Worm (Caenorhabditis elegans) whole organism, young adult: ENCODE results near the gene Y43F8C.15.

Experiments used
- Y56A3A.18 ChIP-seq: fragments of 200-800 bp; sonication (Bioruptor generic); IDR thresholded peaks from 2 replicates; pipeline ENCODE4 v1.3.6; 2022; ENCODE audit warnings: missing genetic modification reagents, missing genetic modification characterization, missing compliant biosample characterization
- ama-1 ChIP-seq, 3 experiments: fragments of 150-350 bp in 1 of 3; sonication (generic microtip) in 2 of 3; optimal IDR thresholded peaks; 2 replicates each; lab custom pipeline; 2014 to 2018; ENCODE audit warnings: missing biosample characterization in 2 of 3, missing genetic modification characterization in 2 of 3, missing genetic modification reagents in 2 of 3
- lsl-1 ChIP-seq: fragments of 200-800 bp; sonication (Bioruptor generic); optimal IDR thresholded peaks from 2 replicates; lab custom pipeline; 2018; ENCODE audit warnings: mild to moderate bottlenecking, missing genetic modification characterization, moderate library complexity, missing compliant biosample characterization

- no peak for TF ChIP-seq ama-1 (optimal IDR thresholded peaks at IDR 0.05; lab: Kevin White, UChicago)
- no peak for TF ChIP-seq ama-1 (GFP tag; optimal IDR thresholded peaks at IDR 0.05; lab: Kevin White, UChicago)
- no peak for TF ChIP-seq lsl-1 (GFP tag; lab: Kevin White, UChicago)
- no peak for TF ChIP-seq Y56A3A.18 (GFP tag; lab: Robert Waterston, UW)
Observed at ce11 chrV:19715419-19715818, 5.0 kb upstream of the Y43F8C.15 start, which contains the start of gene Y43F8C.16.
